Worm (Caenorhabditis elegans) whole organism, L1 larva: ENCODE data around the gene ZK1010.4.

Experiments
- C16A3.4 ChIP-seq: fragments of 150-350 bp; optimal IDR thresholded peaks from 2 replicates; lab custom pipeline; 2014; ENCODE audit warnings: missing biosample characterization, missing genetic modification characterization
- F16B12.6 ChIP-seq: fragments of 150-350 bp; optimal IDR thresholded peaks from 2 replicates; lab custom pipeline; 2014; ENCODE audit warnings: missing biosample characterization, missing genetic modification characterization
- Y116A8C.19 ChIP-seq: sonication (generic microtip); optimal IDR thresholded peaks from 2 replicates; lab custom pipeline; 2016; ENCODE audit warnings: missing compliant biosample characterization, missing genetic modification characterization, borderline replicate concordance
- aha-1 ChIP-seq: fragments of 150-350 bp; optimal IDR thresholded peaks from 2 replicates; lab custom pipeline; 2014; ENCODE audit warnings: missing biosample characterization, missing genetic modification characterization
- aly-2 ChIP-seq: fragments of 150-350 bp; optimal IDR thresholded peaks from 2 replicates; lab custom pipeline; 2014; ENCODE audit warnings: missing biosample characterization, missing genetic modification characterization
- blmp-1 ChIP-seq: fragments of 150-350 bp; optimal IDR thresholded peaks from 2 replicates; lab custom pipeline; 2014; ENCODE audit warnings: missing biosample characterization, missing genetic modification characterization
- ceh-63 ChIP-seq: fragments of 200-800 bp; sonication (Bioruptor generic); optimal IDR thresholded peaks from 2 replicates; lab custom pipeline; 2018; ENCODE audit warnings: mild to moderate bottlenecking, missing genetic modification characterization, missing compliant biosample characterization
- ceh-8 ChIP-seq: fragments of 200-800 bp; sonication (Bioruptor generic); optimal IDR thresholded peaks from 2 replicates; lab custom pipeline; 2018; ENCODE audit warnings: mild to moderate bottlenecking, missing genetic modification characterization, moderate library complexity, missing compliant biosample characterization
- dsc-1 ChIP-seq: sonication (generic microtip); optimal IDR thresholded peaks from 2 replicates; lab custom pipeline; 2016; ENCODE audit warnings: mild to moderate bottlenecking, missing genetic modification characterization, missing compliant biosample characterization
- efl-1 ChIP-seq, 4 experiments: fragments of 150-350 bp; optimal IDR thresholded peaks in 3 of 4; peaks in 1 of 4; 1 replicate in 1 of 4; 2 replicates in 3 of 4; lab custom pipeline; 2014; ENCODE audit warnings: missing biosample characterization in 2 of 4, missing genetic modification characterization in 2 of 4, missing genetic modification reagents in 2 of 4
- efl-3 ChIP-seq: fragments of 200-800 bp; sonication (Bioruptor generic); optimal IDR thresholded peaks from 2 replicates; lab custom pipeline; 2018; ENCODE audit warnings: mild to moderate bottlenecking, missing genetic modification characterization, missing compliant biosample characterization
- elt-2 ChIP-seq: sonication (generic microtip); optimal IDR thresholded peaks from 2 replicates; lab custom pipeline; 2016; ENCODE audit warnings: missing genetic modification characterization, mild to moderate bottlenecking, inconsistent platforms, missing compliant biosample characterization, missing genetic modification reagents
- elt-3 ChIP-seq, 6 experiments: fragments of 150-350 bp in 1 of 6; sonication (generic microtip); optimal IDR thresholded peaks; 2 replicates each; lab custom pipeline; 2017 to 2018; ENCODE audit warnings: missing biosample characterization in 6 of 6, missing genetic modification characterization in 6 of 6, inconsistent platforms in 1 of 6
- fkh-8 ChIP-seq: sonication (generic microtip); optimal IDR thresholded peaks from 2 replicates; lab custom pipeline; 2016; ENCODE audit warnings: mild to moderate bottlenecking, missing genetic modification characterization, missing compliant biosample characterization
- grh-1 ChIP-seq: fragments of 200-800 bp; sonication (Bioruptor generic); IDR thresholded peaks from 2 replicates; pipeline ENCODE4 v1.3.6; 2022; ENCODE audit warnings: missing genetic modification reagents, missing genetic modification characterization, missing compliant biosample characterization
- isw-1 ChIP-seq: fragments of 200-800 bp; sonication (Bioruptor generic); IDR thresholded peaks from 2 replicates; pipeline ENCODE4 v1.3.6; 2022; ENCODE audit warnings: missing genetic modification characterization, missing compliant biosample characterization
- lin-13 ChIP-seq: fragments of 150-350 bp; optimal IDR thresholded peaks from 2 replicates; lab custom pipeline; 2014; ENCODE audit warnings: missing biosample characterization, missing genetic modification reagents, missing genetic modification characterization
- lin-14 ChIP-seq: fragments of 200-800 bp; sonication (Bioruptor generic); optimal IDR thresholded peaks from 2 replicates; lab custom pipeline; 2018; ENCODE audit warnings: mild to moderate bottlenecking, missing genetic modification characterization, moderate library complexity, missing compliant biosample characterization
- lir-3 ChIP-seq: sonication (generic microtip); optimal IDR thresholded peaks from 2 replicates; lab custom pipeline; 2016; ENCODE audit warnings: mild to moderate bottlenecking, missing genetic modification characterization, moderate library complexity, missing compliant biosample characterization; ENCODE audit not compliant: poor library complexity
- lsy-2 ChIP-seq, 2 experiments: fragments of 150-350 bp; optimal IDR thresholded peaks; 2 replicates each; lab custom pipeline; 2014; ENCODE audit warnings: missing biosample characterization in 2 of 2, missing genetic modification characterization in 2 of 2
- mdl-1 ChIP-seq, 2 experiments: fragments of 150-350 bp; optimal IDR thresholded peaks; 2 replicates each; lab custom pipeline; 2014 to 2017; ENCODE audit warnings: missing biosample characterization in 2 of 2, missing genetic modification characterization in 2 of 2, inconsistent platforms in 1 of 2
- mef-2 ChIP-seq: fragments of 150-350 bp; optimal IDR thresholded peaks from 2 replicates; lab custom pipeline; 2014; ENCODE audit warnings: missing biosample characterization, missing genetic modification characterization
- mep-1 ChIP-seq: fragments of 150-350 bp; optimal IDR thresholded peaks from 2 replicates; lab custom pipeline; 2014; ENCODE audit warnings: missing biosample characterization, missing genetic modification characterization
- nhr-11 ChIP-seq: fragments of 150-350 bp; optimal IDR thresholded peaks from 2 replicates; lab custom pipeline; 2014; ENCODE audit warnings: missing biosample characterization, missing genetic modification characterization
- nhr-19 ChIP-seq: fragments of 200-800 bp; sonication (Bioruptor generic); conservative IDR thresholded peaks from 2 replicates; pipeline ENCODE4 v1.3.6; 2022; ENCODE audit warnings: missing genetic modification characterization, missing compliant biosample characterization
- nhr-20 ChIP-seq: sonication (generic microtip); optimal IDR thresholded peaks from 2 replicates; lab custom pipeline; 2016; ENCODE audit warnings: mild to moderate bottlenecking, missing genetic modification characterization, missing compliant biosample characterization
- nhr-47 ChIP-seq: sonication (generic microtip); optimal IDR thresholded peaks from 2 replicates; lab custom pipeline; 2016; ENCODE audit warnings: mild to moderate bottlenecking, missing genetic modification characterization, moderate library complexity, missing compliant biosample characterization
- nhr-71 ChIP-seq: sonication (generic microtip); optimal IDR thresholded peaks from 2 replicates; lab custom pipeline; 2016; ENCODE audit warnings: mild to moderate bottlenecking, missing genetic modification characterization, moderate library complexity, missing compliant biosample characterization
- nhr-77 ChIP-seq: fragments of 150-350 bp; optimal IDR thresholded peaks from 2 replicates; lab custom pipeline; 2014; ENCODE audit warnings: missing biosample characterization, missing genetic modification characterization
- nhr-85 ChIP-seq: sonication (generic microtip); peaks from one replicate; lab custom pipeline; 2016; ENCODE audit warnings: missing genetic modification characterization, inconsistent platforms, missing compliant biosample characterization
- nhr-90 ChIP-seq: sonication (generic microtip); optimal IDR thresholded peaks from 2 replicates; lab custom pipeline; 2016; ENCODE audit warnings: mild to moderate bottlenecking, missing genetic modification characterization, missing compliant biosample characterization; ENCODE audit not compliant: poor library complexity
- pax-3 ChIP-seq: fragments of 200-800 bp; sonication (Bioruptor generic); optimal IDR thresholded peaks from 2 replicates; lab custom pipeline; 2018; ENCODE audit warnings: mild to moderate bottlenecking, missing genetic modification characterization, moderate library complexity, missing compliant biosample characterization
- rnt-1 ChIP-seq: sonication (generic microtip); optimal IDR thresholded peaks from 2 replicates; lab custom pipeline; 2016; ENCODE audit warnings: mild to moderate bottlenecking, missing genetic modification characterization, moderate library complexity, missing compliant biosample characterization
- skn-1 ChIP-seq: fragments of 150-350 bp; optimal IDR thresholded peaks from 2 replicates; lab custom pipeline; 2014; ENCODE audit warnings: missing biosample characterization, missing genetic modification characterization
- snpc-4 ChIP-seq: fragments of 150-350 bp; optimal IDR thresholded peaks from 2 replicates; lab custom pipeline; 2014; ENCODE audit warnings: missing biosample characterization, missing genetic modification characterization
- snu-23 ChIP-seq: sonication (generic microtip); optimal IDR thresholded peaks from 2 replicates; lab custom pipeline; 2016; ENCODE audit warnings: missing genetic modification characterization, missing compliant biosample characterization
- sox-4 ChIP-seq: sonication (generic microtip); optimal IDR thresholded peaks from 2 replicates; lab custom pipeline; 2016; ENCODE audit warnings: missing genetic modification characterization, missing compliant biosample characterization
- sptf-1 ChIP-seq: fragments of 150-350 bp; optimal IDR thresholded peaks from 2 replicates; lab custom pipeline; 2014; ENCODE audit warnings: missing biosample characterization, missing genetic modification characterization
- unc-130 ChIP-seq: fragments of 150-350 bp; optimal IDR thresholded peaks from 2 replicates; lab custom pipeline; 2017; ENCODE audit warnings: missing biosample characterization, missing genetic modification characterization, inconsistent platforms
- unc-30 ChIP-seq: sonication (generic microtip); optimal IDR thresholded peaks from 2 replicates; lab custom pipeline; 2017; ENCODE audit warnings: missing biosample characterization, missing genetic modification characterization
- ztf-11 ChIP-seq, 2 experiments: sonication (generic microtip); optimal IDR thresholded peaks; 2 replicates each; lab custom pipeline; 2016 to 2017; ENCODE audit warnings: missing genetic modification characterization in 2 of 2, missing biosample characterization in 1 of 2, missing compliant biosample characterization in 1 of 2

The ZK1010.4 gene

ce11 chrIII:13015754-13016317, 35.0 kb downstream of the ZK1010.4 start (continued):
- no peak for TF ChIP-seq lin-13
- TF ChIP-seq sox-4 (tag; lab: Kevin White, UChicago): no peak
- peak; percentile 37 for TF ChIP-seq nhr-90
- peak; percentile 47 for TF ChIP-seq nhr-20 (tag; lab: Kevin White, UChicago)
- TF ChIP-seq skn-1: no peak
- TF ChIP-seq nhr-19: peak; percentile 25
- TF ChIP-seq blmp-1 (tag; lab: Kevin White, UChicago): peak; percentile 68
- peak; percentile 42 for TF ChIP-seq dsc-1
- TF ChIP-seq aha-1: no peak
- peak; percentile 30 for TF ChIP-seq unc-130 (tag; lab: Kevin White, UChicago)
- TF ChIP-seq mdl-1 (tag; optimal IDR thresholded peaks at IDR 0.05; lab: Kevin White, UChicago): peak in 1 of 2 experiments; percentile 36
- peak; percentile 55 for TF ChIP-seq nhr-77 (tag; lab: Kevin White, UChicago)
- peak; percentile 6 for TF ChIP-seq pax-3 (tag; lab: Kevin White, UChicago)
- peak; percentile 18 for TF ChIP-seq F16B12.6 (tag; lab: Kevin White, UChicago)
- TF ChIP-seq snu-23 (GFP tag; lab: Kevin White, UChicago): peak; percentile 61
- peak; percentile 81 for TF ChIP-seq nhr-85 (tag; lab: Kevin White, UChicago)

DNA sequence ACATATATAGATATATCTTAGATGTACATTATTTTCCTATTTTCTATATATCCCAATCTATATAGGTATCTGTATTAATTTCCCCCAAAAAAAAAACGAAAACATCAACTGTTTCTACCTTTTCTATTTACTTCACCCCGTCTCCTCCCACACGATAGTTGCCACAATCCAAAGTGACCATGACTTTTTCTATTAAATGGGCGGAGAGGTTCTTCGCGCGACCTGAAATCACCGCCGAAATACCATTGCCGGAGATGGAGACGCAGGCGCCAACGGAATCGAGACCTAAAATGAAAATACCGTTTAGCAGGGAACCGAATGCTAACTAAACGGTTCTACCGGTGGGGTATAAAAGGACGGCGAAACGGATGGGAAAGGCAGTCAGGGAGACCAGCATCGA, 37.7 kb downstream of the ZK1010.4 start, which contains the start of gene col-98:
Gene col-98 (plus strand): TSS at position 390 of the 400 bp plus-strand sequence.
- TF ChIP-seq blmp-1 (tag; lab: Kevin White, UChicago): peak; percentile 62
- peak; percentile 42 for TF ChIP-seq snu-23 (GFP tag; lab: Kevin White, UChicago)
- no peak for TF ChIP-seq aha-1
- TF ChIP-seq ztf-11 (tag; optimal IDR thresholded peaks at IDR 0.05; lab: Kevin White, UChicago): no peak
- no peak for TF ChIP-seq sptf-1 (tag; lab: Kevin White, UChicago)
- peak in 1 of 2 experiments; percentile 16 for TF ChIP-seq lsy-2 (tag; optimal IDR thresholded peaks at IDR 0.05; lab: Kevin White, UChicago)
- no peak for TF ChIP-seq ceh-63
- TF ChIP-seq lin-14 (GFP tag; lab: Kevin White, UChicago): peak; percentile 78
- peak; percentile 46 for TF ChIP-seq nhr-90
- TF ChIP-seq nhr-85 (tag; lab: Kevin White, UChicago): peak; percentile 85
- peak; percentile 12 for TF ChIP-seq C16A3.4
- TF ChIP-seq nhr-71 (tag; lab: Kevin White, UChicago): peak; percentile 24
- TF ChIP-seq nhr-47 (tag; lab: Kevin White, UChicago): peak; percentile 14
- TF ChIP-seq mep-1 (tag; lab: Kevin White, UChicago): peak; percentile 39
- peak in 1 of 6 experiments; percentile 10 for TF ChIP-seq elt-3 (tag; optimal IDR thresholded peaks at IDR 0.05; lab: Kevin White, UChicago)
- TF ChIP-seq efl-1 (optimal IDR thresholded peaks at IDR 0.05; lab: Kevin White, UChicago): no peak
- TF ChIP-seq efl-1 (GFP tag; optimal IDR thresholded peaks at IDR 0.05 in 1 of 2; lab: Kevin White, UChicago): peak in 1 of 2 experiments; percentile 72

- TF ChIP-seq grh-1 (GFP tag; lab: Robert Waterston, UW): no peak
- no peak for TF ChIP-seq efl-3 (GFP tag; lab: Kevin White, UChicago)
- no peak for TF ChIP-seq rnt-1
- no peak for TF ChIP-seq fkh-8 (tag; lab: Kevin White, UChicago)
- no peak for TF ChIP-seq elt-2 (tag; lab: Kevin White, UChicago)
- no peak for TF ChIP-seq snpc-4 (tag; lab: Kevin White, UChicago)
- peak; percentile 79 for TF ChIP-seq ceh-8 (GFP tag; lab: Kevin White, UChicago)
These were observed 38.8 kb downstream of the ZK1010.4 start for ce11 chrIII:13019547-13020098.

DNA sequence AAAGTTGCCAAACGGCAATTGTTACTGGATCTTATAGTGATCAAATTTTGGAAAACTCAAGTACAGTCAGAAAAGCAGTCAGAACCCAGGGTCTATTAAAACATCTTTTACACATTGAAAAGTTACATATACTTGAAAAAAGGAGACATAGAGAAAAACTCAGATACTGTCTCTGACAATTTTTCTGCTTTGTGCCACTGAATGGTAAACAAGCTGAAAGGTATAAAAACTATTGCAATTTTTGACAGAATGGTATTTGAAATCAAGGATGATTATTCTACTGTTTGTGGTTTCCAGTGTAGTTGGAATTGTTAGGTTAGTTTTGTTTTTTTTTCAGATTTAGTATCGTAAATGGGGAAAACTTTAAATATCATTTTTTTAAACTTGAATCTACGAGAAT, 39.9 kb downstream of the ZK1010.4 start, which contains the start of gene cyp-13A11:
Gene cyp-13A11 (plus strand): TSS at position 266 of the 400 bp plus-strand sequence.
- TF ChIP-seq lir-3: no peak
- no peak for TF ChIP-seq aly-2 (tag; lab: Kevin White, UChicago)
- no peak for TF ChIP-seq Y116A8C.19 (tag; lab: Kevin White, UChicago)
- no peak for TF ChIP-seq isw-1
- TF ChIP-seq mef-2 (tag; lab: Kevin White, UChicago): no peak
- no peak for TF ChIP-seq nhr-11 (tag; lab: Kevin White, UChicago)
- TF ChIP-seq ceh-8 (GFP tag; lab: Kevin White, UChicago): no peak
- TF ChIP-seq unc-30 (tag; lab: Kevin White, UChicago): no peak
- no peak for TF ChIP-seq nhr-85 (tag; lab: Kevin White, UChicago)
